Fruit fly (Drosophila melanogaster) whole organism, embryonic: Measurements from ENCODE around the gene IntS6.

Experiments used
- Atf6 ChIP-seq: fragments of 200-800 bp; sonication (Bioruptor generic); IDR thresholded peaks from 2 replicates; pipeline ENCODE4 v1.3.6; 2022; ENCODE audit warnings: missing biosample characterization, missing genetic modification characterization
- BtbVII ChIP-seq: fragments of 200-800 bp; sonication (Bioruptor generic); optimal IDR thresholded peaks from 3 replicates; lab custom pipeline; 2017; ENCODE audit warnings: missing biosample characterization, mild to moderate bottlenecking, missing genetic modification characterization
- CG10267 ChIP-seq: fragments of 200-800 bp; sonication (Bioruptor generic); optimal IDR thresholded peaks from 2 replicates; lab custom pipeline; 2018; ENCODE audit warnings: missing biosample characterization, mild to moderate bottlenecking, missing genetic modification characterization, moderate library complexity
- CG10366 ChIP-seq: fragments of 200-800 bp; sonication (Bioruptor generic); IDR thresholded peaks from 2 replicates; pipeline ENCODE4 v1.3.6; 2022; ENCODE audit warnings: missing biosample characterization, missing genetic modification characterization
- CG11504 ChIP-seq: fragments of 200-800 bp; sonication (Bioruptor generic); optimal IDR thresholded peaks from 3 replicates; lab custom pipeline; 2019; ENCODE audit warnings: missing biosample characterization, mild to moderate bottlenecking, missing genetic modification characterization, moderate library complexity
- CG12219 ChIP-seq: fragments of 200-800 bp; sonication (Bioruptor generic); optimal IDR thresholded peaks from 3 replicates; lab custom pipeline; 2018; ENCODE audit warnings: missing biosample characterization, mild to moderate bottlenecking, missing genetic modification characterization
- CG14965 ChIP-seq: fragments of 200-800 bp; sonication (Bioruptor generic); optimal IDR thresholded peaks from 2 replicates; lab custom pipeline; 2016; ENCODE audit warnings: missing biosample characterization, missing genetic modification characterization, borderline replicate concordance
- CG1647 ChIP-seq: fragments of 200-800 bp; sonication (Bioruptor generic); optimal IDR thresholded peaks from 3 replicates; lab custom pipeline; 2016; ENCODE audit warnings: missing biosample characterization, missing genetic modification characterization
- CG17829 ChIP-seq: fragments of 200-800 bp; optimal IDR thresholded peaks from 2 replicates; lab custom pipeline; 2019; ENCODE audit warnings: missing biosample characterization, mild to moderate bottlenecking, missing genetic modification characterization, moderate library complexity
- CG30020 ChIP-seq: fragments of 200-800 bp; optimal IDR thresholded peaks from 2 replicates; lab custom pipeline; 2019; ENCODE audit warnings: missing biosample characterization, mild to moderate bottlenecking, missing genetic modification characterization, moderate library complexity
- CG30403 ChIP-seq: fragments of 200-800 bp; sonication (Bioruptor generic); optimal IDR thresholded peaks from 3 replicates; lab custom pipeline; 2016; ENCODE audit warnings: missing biosample characterization, missing genetic modification characterization
- CG31224 ChIP-seq: fragments of 200-800 bp; sonication (Bioruptor generic); IDR thresholded peaks from 2 replicates; pipeline ENCODE4 v1.3.6; 2022; ENCODE audit warnings: missing biosample characterization, missing genetic modification characterization
- CG31388 ChIP-seq: fragments of 200-800 bp; sonication (Bioruptor generic); optimal IDR thresholded peaks from 2 replicates; lab custom pipeline; 2016; ENCODE audit warnings: missing biosample characterization, missing genetic modification characterization
- CG6175 ChIP-seq: fragments of 200-800 bp; sonication (Bioruptor generic); IDR thresholded peaks from 3 replicates; pipeline ENCODE4 v1.3.6; 2022; ENCODE audit warnings: missing biosample characterization, missing genetic modification characterization
- CG6813 ChIP-seq: fragments of 200-800 bp; sonication (Bioruptor generic); optimal IDR thresholded peaks from 2 replicates; lab custom pipeline; 2017; ENCODE audit warnings: missing biosample characterization, missing genetic modification characterization, mild to moderate bottlenecking, moderate library complexity, missing genetic modification reagents
- CG7786 ChIP-seq: fragments of 200-800 bp; sonication (Bioruptor generic); optimal IDR thresholded peaks from 2 replicates; lab custom pipeline; 2016; ENCODE audit warnings: missing biosample characterization, missing genetic modification characterization
- CrebB ChIP-seq: fragments of 200-800 bp; sonication (Bioruptor generic); optimal IDR thresholded peaks from 3 replicates; lab custom pipeline; 2018; ENCODE audit warnings: missing biosample characterization, mild to moderate bottlenecking, missing genetic modification characterization
- D19A ChIP-seq: fragments of 200-800 bp; optimal IDR thresholded peaks from 3 replicates; lab custom pipeline; 2019; ENCODE audit warnings: missing biosample characterization, mild to moderate bottlenecking, missing genetic modification characterization, moderate library complexity
- Dref ChIP-seq: fragments of 200-800 bp; sonication (Bioruptor generic); IDR thresholded peaks from 2 replicates; pipeline ENCODE4 v1.3.6; 2022; ENCODE audit warnings: missing biosample characterization, missing genetic modification characterization
- Ets97D ChIP-seq: fragments of 200-800 bp; sonication (Bioruptor generic); optimal IDR thresholded peaks from 3 replicates; lab custom pipeline; 2016; ENCODE audit warnings: missing biosample characterization, missing genetic modification characterization
- HLHmδ ChIP-seq: fragments of 200-800 bp; sonication (Bioruptor generic); optimal IDR thresholded peaks from 2 replicates; lab custom pipeline; 2018; ENCODE audit warnings: missing biosample characterization, mild to moderate bottlenecking, missing genetic modification characterization, moderate library complexity
- Med ChIP-seq: fragments of 200-800 bp; sonication (Bioruptor generic); peaks from one replicate; lab custom pipeline; 2016; ENCODE audit warnings: missing biosample characterization, missing genetic modification characterization, mild to moderate bottlenecking, inconsistent platforms, moderate library complexity
- NFAT ChIP-seq: fragments of 200-800 bp; sonication (Bioruptor generic); IDR thresholded peaks from 2 replicates; pipeline ENCODE4 v1.3.6; 2022; ENCODE audit warnings: missing biosample characterization, missing genetic modification characterization
- Neu2 ChIP-seq: fragments of 200-800 bp; sonication (Bioruptor generic); optimal IDR thresholded peaks from 3 replicates; lab custom pipeline; 2016; ENCODE audit warnings: missing biosample characterization, missing genetic modification characterization, borderline replicate concordance
- Nf-YB ChIP-seq: fragments of 200-800 bp; sonication (Bioruptor generic); optimal IDR thresholded peaks from 3 replicates; lab custom pipeline; 2019; ENCODE audit warnings: missing biosample characterization, mild to moderate bottlenecking, missing genetic modification characterization, moderate library complexity
- NfI ChIP-seq: fragments of 200-800 bp; sonication (Bioruptor generic); optimal IDR thresholded peaks from 3 replicates; lab custom pipeline; 2018; ENCODE audit warnings: missing biosample characterization, mild to moderate bottlenecking, missing genetic modification characterization, moderate library complexity
- Sry-δ ChIP-seq: fragments of 200-800 bp; sonication (Bioruptor generic); optimal IDR thresholded peaks from 2 replicates; lab custom pipeline; 2016; ENCODE audit warnings: missing biosample characterization, missing genetic modification characterization
- amos ChIP-seq: fragments of 200-800 bp; sonication (Bioruptor generic); IDR thresholded peaks from 2 replicates; pipeline ENCODE4 v1.3.6; 2022; ENCODE audit warnings: missing biosample characterization, missing genetic modification characterization; ENCODE audit not compliant: partially characterized antibody
- ara ChIP-seq: fragments of 200-800 bp; sonication (Bioruptor generic); IDR thresholded peaks from 2 replicates; pipeline ENCODE4 v1.3.6; 2022; ENCODE audit warnings: missing biosample characterization, missing genetic modification characterization
- bigmax ChIP-seq: fragments of 200-800 bp; sonication (Bioruptor generic); optimal IDR thresholded peaks from 2 replicates; lab custom pipeline; 2018; ENCODE audit warnings: missing biosample characterization, mild to moderate bottlenecking, missing genetic modification characterization
- br ChIP-seq: fragments of >200 bp; optimal IDR thresholded peaks from 2 replicates; lab custom pipeline; 2017
- corto ChIP-seq: fragments of 200-800 bp; sonication (Bioruptor generic); optimal IDR thresholded peaks from 2 replicates; lab custom pipeline; 2016; ENCODE audit warnings: missing biosample characterization, mild to moderate bottlenecking, missing genetic modification characterization, moderate library complexity
- crc ChIP-seq: fragments of 200-800 bp; sonication (Bioruptor generic); optimal IDR thresholded peaks from 2 replicates; lab custom pipeline; 2016; ENCODE audit warnings: missing biosample characterization, missing genetic modification characterization
- dmrt11E ChIP-seq: fragments of 200-800 bp; sonication (Bioruptor generic); optimal IDR thresholded peaks from 3 replicates; lab custom pipeline; 2018; ENCODE audit warnings: missing biosample characterization, mild to moderate bottlenecking, missing genetic modification characterization, moderate library complexity
- ems ChIP-seq: fragments of 200-800 bp; sonication (Bioruptor generic); optimal IDR thresholded peaks from 3 replicates; lab custom pipeline; 2016; ENCODE audit warnings: missing biosample characterization, missing genetic modification characterization
- gem ChIP-seq: fragments of 200-800 bp; sonication (Bioruptor generic); optimal IDR thresholded peaks from 2 replicates; lab custom pipeline; 2019; ENCODE audit warnings: missing biosample characterization, mild to moderate bottlenecking, missing genetic modification characterization, moderate library complexity
- grau ChIP-seq: fragments of 200-800 bp; optimal IDR thresholded peaks from 3 replicates; lab custom pipeline; 2019; ENCODE audit warnings: missing biosample characterization, mild to moderate bottlenecking, missing genetic modification characterization, moderate library complexity
- gsb-n ChIP-seq: fragments of 200-800 bp; sonication (Bioruptor generic); optimal IDR thresholded peaks from 3 replicates; lab custom pipeline; 2018; ENCODE audit warnings: missing biosample characterization, mild to moderate bottlenecking, missing genetic modification characterization
- her ChIP-seq: fragments of 200-800 bp; sonication (Bioruptor generic); optimal IDR thresholded peaks from 2 replicates; lab custom pipeline; 2016; ENCODE audit warnings: missing biosample characterization, missing genetic modification characterization
- odd ChIP-seq: fragments of 200-800 bp; sonication (Bioruptor generic); optimal IDR thresholded peaks from 2 replicates; lab custom pipeline; 2017; ENCODE audit warnings: missing biosample characterization, mild to moderate bottlenecking, missing genetic modification characterization
- p53 ChIP-seq: fragments of 200-800 bp; sonication (Bioruptor generic); optimal IDR thresholded peaks from 2 replicates; lab custom pipeline; 2016; ENCODE audit warnings: missing biosample characterization, missing genetic modification characterization
- prd ChIP-seq, 3 experiments: fragments of >200 bp in 2 of 3; fragments of 200-800 bp in 1 of 3; sonication (Bioruptor generic) in 1 of 3; optimal IDR thresholded peaks in 2 of 3; IDR thresholded peaks in 1 of 3; 2 replicates in 2 of 3; 3 replicates in 1 of 3; pipeline versions ENCODE4 v1.3.6 to Lab custom; 2017 to 2022; ENCODE audit warnings: missing biosample characterization in 1 of 3, missing genetic modification characterization in 1 of 3
- repo ChIP-seq: fragments of 200-800 bp; sonication (Bioruptor generic); optimal IDR thresholded peaks from 2 replicates; lab custom pipeline; 2016; ENCODE audit warnings: missing biosample characterization, missing genetic modification characterization
- row ChIP-seq: fragments of 200-800 bp; sonication (Bioruptor generic); IDR thresholded peaks from 3 replicates; pipeline ENCODE4 v1.3.6; 2022; ENCODE audit warnings: missing biosample characterization, missing genetic modification characterization
- sna ChIP-seq: fragments of 200-800 bp; sonication (Bioruptor generic); IDR thresholded peaks from 2 replicates; pipeline ENCODE4 v1.3.6; 2022; ENCODE audit warnings: missing biosample characterization, missing genetic modification characterization; ENCODE audit not compliant: partially characterized antibody
- so ChIP-seq: fragments of 200-800 bp; sonication (Bioruptor generic); IDR thresholded peaks from 3 replicates; pipeline ENCODE4 v1.3.6; 2022; ENCODE audit warnings: missing biosample characterization, missing genetic modification characterization
- tup ChIP-seq: fragments of 200-800 bp; sonication (Bioruptor generic); optimal IDR thresholded peaks from 2 replicates; lab custom pipeline; 2016; ENCODE audit warnings: missing biosample characterization, mild to moderate bottlenecking, missing genetic modification characterization, moderate library complexity
- wor ChIP-seq: fragments of 200-800 bp; sonication (Bioruptor generic); IDR thresholded peaks from 2 replicates; pipeline ENCODE4 v1.3.6; 2022; ENCODE audit warnings: missing biosample characterization, missing genetic modification characterization

IntS6 gene

dm6 chrX:5741625-5742024, 5.4 kb downstream of the IntS6 start:
- TF ChIP-seq Med, result peak; percentile 54
- no peak for TF ChIP-seq tup

- TF ChIP-seq bigmax (GFP tag; lab: Kevin White, UChicago), result no peak
- TF ChIP-seq CG1647 (GFP tag; lab: Kevin White, UChicago), result peak; percentile 60
- no peak for TF ChIP-seq CG31388 (GFP tag; lab: Kevin White, UChicago)
- peak; percentile 97 for TF ChIP-seq CG10267 (tag; lab: Kevin White, UChicago)
- TF ChIP-seq CrebB (tag; lab: Kevin White, UChicago), result peak; percentile 26
- peak; percentile 54 for TF ChIP-seq CG11504
- TF ChIP-seq CG7786 (GFP tag; lab: Kevin White, UChicago), result peak; percentile 28
- no peak for TF ChIP-seq BtbVII
- TF ChIP-seq repo, result peak; percentile 8
- peak; percentile 75 for TF ChIP-seq p53 (GFP tag; lab: Kevin White, UChicago)
- TF ChIP-seq HLHmδ, result peak; percentile 83
- no peak for TF ChIP-seq CG14965
- peak; percentile 53 for TF ChIP-seq CG30403 (GFP tag; lab: Kevin White, UChicago)
- peak; percentile 22 for TF ChIP-seq gem
- peak; percentile 26 for TF ChIP-seq corto (GFP tag; lab: Kevin White, UChicago)
- peak; percentile 18 for TF ChIP-seq odd
- TF ChIP-seq CG31224, result 0 out of 2 replicates have a peak, but pooled peaks have one; percentile 19
- TF ChIP-seq ara (GFP tag; lab: Robert Waterston, UW), result no peak
- peak; percentile 27; the same call in 1 of the 3 replicates for TF ChIP-seq so (GFP tag; lab: Robert Waterston, UW)
- TF ChIP-seq D19A, result peak; percentile 16
- TF ChIP-seq prd (optimal IDR thresholded peaks at IDR 0.05; lab: Kevin White, UChicago), result no peak
- peak; percentile 69 for TF ChIP-seq prd (GFP tag; IDR thresholded peaks at IDR 0.05; lab: Robert Waterston, UW)
- TF ChIP-seq Sry-δ (GFP tag; lab: Kevin White, UChicago), result peak; percentile 96
- peak; percentile 92 for TF ChIP-seq Ets97D
- TF ChIP-seq amos, result peak; percentile 100
- peak; percentile 22; the same call in 1 of the 2 replicates for TF ChIP-seq CG10366
- peak; percentile 12 for TF ChIP-seq crc (GFP tag; lab: Kevin White, UChicago)
- peak; percentile 99 for TF ChIP-seq sna (GFP tag; lab: Robert Waterston, UW)
- TF ChIP-seq NFAT (GFP tag; lab: Robert Waterston, UW), result peak; percentile 52; the same call in 1 of the 2 replicates
- 0 out of 2 replicates have a peak, but pooled peaks have one; percentile 8 for TF ChIP-seq Atf6
- TF ChIP-seq ems (GFP tag; lab: Kevin White, UChicago), result peak; percentile 31
- TF ChIP-seq grau (tag; lab: Kevin White, UChicago), result peak; percentile 55
- peak; percentile 57 for TF ChIP-seq CG17829 (tag; lab: Kevin White, UChicago)
- peak; percentile 57 for TF ChIP-seq row
- TF ChIP-seq CG6175 (GFP tag; lab: Robert Waterston, UW), result peak; percentile 48; the same call in 1 of the 3 replicates
- TF ChIP-seq NfI (GFP tag; lab: Kevin White, UChicago), result peak; percentile 54
- peak; percentile 99 for TF ChIP-seq Dref
- peak; percentile 42 for TF ChIP-seq CG30020 (tag; lab: Kevin White, UChicago)
- TF ChIP-seq CG12219 (GFP tag; lab: Kevin White, UChicago), result no peak
- no peak for TF ChIP-seq wor
- TF ChIP-seq gsb-n (tag; lab: Kevin White, UChicago), result peak; percentile 97
- TF ChIP-seq br (lab: Kevin White, UChicago), result no peak
- peak; percentile 17 for TF ChIP-seq CG6813 (GFP tag; lab: Kevin White, UChicago)
- no peak for TF ChIP-seq Neu2 (GFP tag; lab: Kevin White, UChicago)
- peak; percentile 100 for TF ChIP-seq her (GFP tag; lab: Kevin White, UChicago)
- peak; percentile 19 for TF ChIP-seq dmrt11E (tag; lab: Kevin White, UChicago)
- peak; percentile 4 for TF ChIP-seq Nf-YB
Measured at dm6 chrX:5737676-5738220, 9.3 kb downstream of the IntS6 start, which contains the start of gene Snx27. Snx27 (minus strand) TSS chrX:5738031.
